Fruit fly (Drosophila melanogaster): ENCODE data around the gene CG7049.

The CG7049 gene

DNA sequence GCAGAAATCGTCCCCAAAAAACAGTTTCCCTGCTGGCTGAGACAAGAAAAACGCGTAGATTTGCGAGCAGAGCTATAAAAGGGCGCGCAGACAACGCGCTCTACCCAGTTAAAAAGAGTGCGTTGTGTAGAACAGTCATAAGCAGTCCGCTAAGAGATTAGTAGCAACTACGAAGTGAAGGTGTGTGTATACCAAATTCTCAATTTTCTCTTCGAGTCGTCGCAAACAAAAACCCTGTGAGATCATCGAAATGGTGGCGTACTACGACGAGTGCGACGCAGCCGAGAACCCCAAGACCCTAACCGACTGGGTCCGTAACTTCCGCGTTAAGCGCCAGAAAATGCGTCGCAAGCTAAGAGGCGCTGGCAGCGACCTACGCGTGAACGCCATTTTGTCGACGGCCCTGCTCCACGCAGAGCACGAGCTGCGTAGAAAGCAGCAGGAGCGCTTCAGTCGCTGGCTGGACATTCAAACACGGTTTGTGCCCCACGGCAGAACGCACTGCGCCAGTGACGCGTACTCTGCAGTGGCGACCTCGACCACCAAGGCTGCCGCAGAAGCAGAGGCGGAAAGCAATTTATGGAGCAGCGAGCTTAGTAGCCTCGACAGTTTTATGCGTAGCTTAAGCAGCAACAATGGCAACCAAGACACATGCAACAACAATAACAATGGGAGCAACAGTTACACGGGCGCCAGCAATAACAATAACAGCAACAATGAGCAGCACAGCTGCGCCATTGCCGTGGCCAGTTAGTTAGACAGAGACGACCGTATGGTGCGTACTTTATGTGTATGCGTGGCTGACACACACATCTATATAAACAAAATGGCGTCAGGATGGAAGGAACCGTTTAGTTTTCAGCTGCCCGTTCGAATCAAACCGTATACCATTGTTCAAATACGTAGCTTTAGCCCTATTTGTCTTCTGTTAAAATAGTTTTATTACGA lies 48.2 kb upstream of the CG7049 start (continued):
- peak; percentile 78 for TF ChIP-seq nom (GFP tag; optimal IDR thresholded peaks at IDR 0.05)
- TF ChIP-seq CG8359 (GFP tag; optimal IDR thresholded peaks at IDR 0.05; ENCODE audit: borderline replicate concordance): no peak
- TF ChIP-seq Nf-YC (tag; optimal IDR thresholded peaks at IDR 0.05): peak; percentile 24
- TF ChIP-seq CG14050 (GFP tag; IDR thresholded peaks at IDR 0.05): no peak; the same call in 2 of the 3 replicates
- peak; percentile 10; the same call in 1 of the 3 replicates for TF ChIP-seq otp (GFP tag; IDR thresholded peaks at IDR 0.05)
- TF ChIP-seq HLH4C (GFP tag; IDR thresholded peaks at IDR 0.05; ENCODE audit: partially characterized antibody): peak; percentile 43; the same call in 1 of the 3 replicates
- TF ChIP-seq CG10543 (GFP tag; optimal IDR thresholded peaks at IDR 0.05): peak; percentile 90
- TF ChIP-seq CG6272 (GFP tag; IDR thresholded peaks at IDR 0.05): 0 out of 2 replicates have a peak, but pooled peaks have one; percentile 21
- peak; percentile 10 for TF ChIP-seq CG17359 (tag; optimal IDR thresholded peaks at IDR 0.05)
- TF ChIP-seq CG13296 (GFP tag; optimal IDR thresholded peaks at IDR 0.05): peak; percentile 13
- peak in 1 of 2 experiments; percentile 28 for TF ChIP-seq Trl (optimal IDR thresholded peaks at IDR 0.05)
- TF ChIP-seq Trl (GFP tag; optimal IDR thresholded peaks at IDR 0.05): peak; percentile 22
- TF ChIP-seq Antp (GFP tag; optimal IDR thresholded peaks at IDR 0.05): peak; percentile 38
- TF ChIP-seq knrl (GFP tag; IDR thresholded peaks at IDR 0.05; ENCODE audit: partially characterized antibody): 0 out of 3 replicates have a peak, but pooled peaks have one; percentile 36
- peak; percentile 81 for TF ChIP-seq CG8924 (tag; optimal IDR thresholded peaks at IDR 0.05)
- TF ChIP-seq CG32532 (GFP tag; IDR thresholded peaks at IDR 0.05): peak; percentile 32; the same call in 1 of the 2 replicates
- peak; percentile 44 for TF ChIP-seq sug (tag; optimal IDR thresholded peaks at IDR 0.05)
- TF ChIP-seq NC2α (GFP tag; optimal IDR thresholded peaks at IDR 0.05): peak; percentile 19
- peak; percentile 65 for TF ChIP-seq Bgb (GFP tag; IDR thresholded peaks at IDR 0.05; ENCODE audit: partially characterized antibody)
- TF ChIP-seq CG11398 (GFP tag; optimal IDR thresholded peaks at IDR 0.05): peak; percentile 36
- peak; percentile 21 for TF ChIP-seq CG12219 (GFP tag; optimal IDR thresholded peaks at IDR 0.05)
- peak; percentile 30; the same call in 1 of the 2 replicates for TF ChIP-seq CG17328 (GFP tag; IDR thresholded peaks at IDR 0.05)
- TF ChIP-seq ato (GFP tag; IDR thresholded peaks at IDR 0.05; ENCODE audit: partially characterized antibody): peak; percentile 48
- TF ChIP-seq cas (GFP tag; IDR thresholded peaks at IDR 0.05): peak; percentile 63; the same call in 1 of the 2 replicates
- peak; percentile 49; the same call in 1 of the 2 replicates for TF ChIP-seq amos (GFP tag; IDR thresholded peaks at IDR 0.05; ENCODE audit: partially characterized antibody)
- peak; percentile 4 for TF ChIP-seq lbe (GFP tag; optimal IDR thresholded peaks at IDR 0.05)
- peak; percentile 32; the same call in 1 of the 2 replicates for TF ChIP-seq Awh (GFP tag; IDR thresholded peaks at IDR 0.05)
- TF ChIP-seq NK7.1 (GFP tag; optimal IDR thresholded peaks at IDR 0.05): no peak
- no peak for TF ChIP-seq sob (GFP tag; IDR thresholded peaks at IDR 0.05)
- peak; percentile 34 for TF ChIP-seq pho (GFP tag; optimal IDR thresholded peaks at IDR 0.05)
- peak; percentile 37; the same call in 1 of the 2 replicates for TF ChIP-seq Drgx (GFP tag; IDR thresholded peaks at IDR 0.05)
- TF ChIP-seq sens (GFP tag): peak; percentile 75
- peak; percentile 17; the same call in 1 of the 3 replicates for TF ChIP-seq so (GFP tag; IDR thresholded peaks at IDR 0.05)
- peak; percentile 40 for TF ChIP-seq Deaf1 (tag; optimal IDR thresholded peaks at IDR 0.05)
- peak; percentile 91 for TF ChIP-seq YL-1 (GFP tag; optimal IDR thresholded peaks at IDR 0.05)
- TF ChIP-seq CG2199 (GFP tag; IDR thresholded peaks at IDR 0.05): peak; percentile 74; the same call in 1 of the 3 replicates
- peak; percentile 32 for TF ChIP-seq unpg (GFP tag; optimal IDR thresholded peaks at IDR 0.05)
- peak; percentile 70 for TF ChIP-seq CG42726 (GFP tag; IDR thresholded peaks at IDR 0.05; ENCODE audit: partially characterized antibody)
- TF ChIP-seq CG32767 (GFP tag; IDR thresholded peaks at IDR 0.05): peak; percentile 91
- peak; percentile 52 for TF ChIP-seq gcm (GFP tag; optimal IDR thresholded peaks at IDR 0.05)
- peak; percentile 74 for TF ChIP-seq HLHmδ (GFP tag; optimal IDR thresholded peaks at IDR 0.05)
- peak; percentile 3 for TF ChIP-seq CG12071 (GFP tag; optimal IDR thresholded peaks at IDR 0.05)
- peak; percentile 14 for TF ChIP-seq tup (GFP tag; optimal IDR thresholded peaks at IDR 0.05)
- TF ChIP-seq NFAT (GFP tag; IDR thresholded peaks at IDR 0.05): peak; percentile 73
- 0 out of 2 replicates have a peak, but pooled peaks have one; percentile 29 for TF ChIP-seq nerfin-2 (GFP tag; IDR thresholded peaks at IDR 0.05; ENCODE audit: partially characterized antibody)
- TF ChIP-seq H2.0 (GFP tag; IDR thresholded peaks at IDR 0.05): 0 out of 2 replicates have a peak, but pooled peaks have one; percentile 10
- no peak for TF ChIP-seq CG17912 (GFP tag; optimal IDR thresholded peaks at IDR 0.05)
